Fruit fly (Drosophila melanogaster) whole organism, embryonic: ENCODE measurements around the gene CG1575.
A peak's percentile ranks its signal among the peaks of the same experiment; 100 is the strongest.

Experiments
- Aef1 ChIP-seq: fragments of 200-800 bp; sonication (Bioruptor generic); IDR thresholded peaks from 3 replicates; pipeline ENCODE4 v1.3.6; 2022; ENCODE audit warnings: missing biosample characterization, missing genetic modification characterization
- CG10959 ChIP-seq: fragments of 200-800 bp; sonication (Bioruptor generic); IDR thresholded peaks from 2 replicates; pipeline ENCODE4 v1.3.6; 2022; ENCODE audit warnings: missing biosample characterization, missing genetic modification characterization
- CG11560 ChIP-seq: fragments of 200-800 bp; sonication (Bioruptor generic); IDR thresholded peaks from 3 replicates; pipeline ENCODE4 v1.3.6; 2022; ENCODE audit warnings: missing biosample characterization, missing genetic modification characterization
- CG12299 ChIP-seq: fragments of 200-800 bp; sonication (Bioruptor generic); optimal IDR thresholded peaks from 2 replicates; lab custom pipeline; 2018; ENCODE audit warnings: missing biosample characterization, mild to moderate bottlenecking, missing genetic modification characterization
- CG15073 ChIP-seq: fragments of 200-800 bp; sonication (Bioruptor generic); optimal IDR thresholded peaks from 2 replicates; lab custom pipeline; 2016; ENCODE audit warnings: missing biosample characterization, missing genetic modification characterization
- CG15269 ChIP-seq: fragments of 200-800 bp; sonication (Bioruptor generic); optimal IDR thresholded peaks from 2 replicates; lab custom pipeline; 2018; ENCODE audit warnings: missing biosample characterization, mild to moderate bottlenecking, missing genetic modification characterization, moderate library complexity
- CG15514 ChIP-seq: fragments of 200-800 bp; sonication (Bioruptor generic); optimal IDR thresholded peaks from 3 replicates; lab custom pipeline; 2017; ENCODE audit warnings: missing biosample characterization, missing genetic modification characterization, mild to moderate bottlenecking, moderate library complexity, missing genetic modification reagents
- CG1647 ChIP-seq: fragments of 200-800 bp; sonication (Bioruptor generic); optimal IDR thresholded peaks from 3 replicates; lab custom pipeline; 2016; ENCODE audit warnings: missing biosample characterization, missing genetic modification characterization
- CG2199 ChIP-seq: fragments of 200-800 bp; sonication (Bioruptor generic); IDR thresholded peaks from 3 replicates; pipeline ENCODE4 v1.3.6; 2022; ENCODE audit warnings: missing biosample characterization, missing genetic modification characterization
- CG3726 ChIP-seq: fragments of 200-800 bp; sonication (Bioruptor generic); IDR thresholded peaks from 3 replicates; pipeline ENCODE4, ENCODE4 v1.3.6; 2022; ENCODE audit warnings: missing biosample characterization, missing genetic modification characterization
- CG7745 ChIP-seq: fragments of 200-800 bp; sonication (Bioruptor generic); optimal IDR thresholded peaks from 2 replicates; lab custom pipeline; 2018; ENCODE audit warnings: missing biosample characterization, mild to moderate bottlenecking, missing genetic modification characterization, moderate library complexity
- CG7963 ChIP-seq: fragments of 200-800 bp; sonication (Bioruptor generic); IDR thresholded peaks from 3 replicates; pipeline ENCODE4 v1.3.6; 2022; ENCODE audit warnings: missing biosample characterization, missing genetic modification characterization; ENCODE audit not compliant: partially characterized antibody
- CG8478 ChIP-seq: fragments of >200 bp; optimal IDR thresholded peaks from 2 replicates; lab custom pipeline; 2018
- CG8924 ChIP-seq: fragments of 200-800 bp; optimal IDR thresholded peaks from 3 replicates; lab custom pipeline; 2019; ENCODE audit warnings: missing biosample characterization, mild to moderate bottlenecking, missing genetic modification characterization, moderate library complexity
- Doc3 ChIP-seq: fragments of 200-800 bp; sonication (Bioruptor generic); IDR thresholded peaks from 3 replicates; pipeline ENCODE4 v1.3.6; 2022; ENCODE audit warnings: missing biosample characterization, missing genetic modification characterization; ENCODE audit not compliant: partially characterized antibody
- E2f1 ChIP-seq: fragments of 200-800 bp; sonication (Bioruptor generic); IDR thresholded peaks from 2 replicates; pipeline ENCODE4 v1.3.6; 2022; ENCODE audit warnings: missing biosample characterization, missing genetic modification characterization
- HHEX ChIP-seq: fragments of 200-800 bp; sonication (Bioruptor generic); optimal IDR thresholded peaks from 3 replicates; lab custom pipeline; 2017; ENCODE audit warnings: missing biosample characterization, mild to moderate bottlenecking, missing genetic modification characterization, missing genetic modification reagents
- Hand ChIP-seq: fragments of 200-800 bp; sonication (Bioruptor generic); optimal IDR thresholded peaks from 2 replicates; lab custom pipeline; 2017; ENCODE audit warnings: mild to moderate bottlenecking, missing biosample characterization, missing genetic modification reagents, missing genetic modification characterization
- HmgZ ChIP-seq: fragments of 200-800 bp; sonication (Bioruptor generic); optimal IDR thresholded peaks from 2 replicates; lab custom pipeline; 2018; ENCODE audit warnings: missing biosample characterization, mild to moderate bottlenecking, missing genetic modification characterization
- Hsf ChIP-seq: fragments of 200-800 bp; sonication (Bioruptor generic); optimal IDR thresholded peaks from 3 replicates; lab custom pipeline; 2016; ENCODE audit warnings: missing biosample characterization, missing genetic modification characterization
- Jarid2 ChIP-seq: fragments of 200-800 bp; sonication (Bioruptor generic); optimal IDR thresholded peaks from 3 replicates; lab custom pipeline; 2017; ENCODE audit warnings: mild to moderate bottlenecking, missing biosample characterization, missing genetic modification reagents, missing genetic modification characterization
- Side ChIP-seq: fragments of 200-800 bp; sonication (Bioruptor generic); optimal IDR thresholded peaks from 2 replicates; lab custom pipeline; 2016; ENCODE audit warnings: missing biosample characterization, missing genetic modification characterization
- Vsx1 ChIP-seq: fragments of 200-800 bp; sonication (Bioruptor generic); optimal IDR thresholded peaks from 2 replicates; lab custom pipeline; 2017; ENCODE audit warnings: missing biosample characterization, mild to moderate bottlenecking, missing genetic modification characterization, missing genetic modification reagents
- amos ChIP-seq: fragments of 200-800 bp; sonication (Bioruptor generic); IDR thresholded peaks from 2 replicates; pipeline ENCODE4 v1.3.6; 2022; ENCODE audit warnings: missing biosample characterization, missing genetic modification characterization; ENCODE audit not compliant: partially characterized antibody
- ash1 ChIP-seq: fragments of 200-800 bp; sonication (Bioruptor generic); optimal IDR thresholded peaks from 2 replicates; lab custom pipeline; 2018; ENCODE audit warnings: missing biosample characterization, mild to moderate bottlenecking, missing genetic modification characterization
- bowl ChIP-seq: fragments of 200-800 bp; sonication (Bioruptor generic); IDR thresholded peaks from 2 replicates; pipeline ENCODE4 v1.3.6; 2022; ENCODE audit warnings: missing biosample characterization, missing genetic modification characterization
- ci ChIP-seq: fragments of 200-800 bp; sonication (Bioruptor generic); IDR thresholded peaks from 3 replicates; pipeline ENCODE4 v1.3.6; 2022; ENCODE audit warnings: missing biosample characterization, missing genetic modification characterization
- croc ChIP-seq: fragments of 200-800 bp; sonication (Bioruptor generic); conservative IDR thresholded peaks from 3 replicates; pipeline ENCODE4 v1.3.6; 2022; ENCODE audit warnings: missing biosample characterization, missing genetic modification characterization
- crol ChIP-seq: fragments of 200-800 bp; sonication (Bioruptor generic); IDR thresholded peaks from 2 replicates; pipeline ENCODE4 v1.3.6; 2022; ENCODE audit warnings: missing biosample characterization, missing genetic modification characterization
- da ChIP-seq: fragments of 200-800 bp; sonication (Bioruptor generic); optimal IDR thresholded peaks from 2 replicates; lab custom pipeline; 2016; ENCODE audit warnings: missing biosample characterization, missing genetic modification characterization
- dan ChIP-seq: fragments of 200-800 bp; sonication (Bioruptor generic); IDR thresholded peaks from 2 replicates; pipeline ENCODE4 v1.3.6; 2022; ENCODE audit warnings: missing biosample characterization, missing genetic modification characterization
- eve ChIP-seq, 2 experiments: fragments of >200 bp; optimal IDR thresholded peaks; 2 replicates each; lab custom pipeline; 2017; ENCODE audit warnings: missing biosample characterization in 2 of 2, missing genetic modification characterization in 2 of 2
- exex ChIP-seq: fragments of 200-800 bp; sonication (Bioruptor generic); optimal IDR thresholded peaks from 4 replicates; lab custom pipeline; 2018; ENCODE audit warnings: missing biosample characterization, mild to moderate bottlenecking, missing genetic modification characterization, moderate library complexity
- fd96Cb ChIP-seq: fragments of 200-800 bp; sonication (Bioruptor generic); optimal IDR thresholded peaks from 2 replicates; lab custom pipeline; 2018; ENCODE audit warnings: missing biosample characterization, mild to moderate bottlenecking, missing genetic modification characterization, moderate library complexity
- her ChIP-seq: fragments of 200-800 bp; sonication (Bioruptor generic); optimal IDR thresholded peaks from 2 replicates; lab custom pipeline; 2016; ENCODE audit warnings: missing biosample characterization, missing genetic modification characterization
- jigr1 ChIP-seq: fragments of 200-800 bp; sonication (Bioruptor generic); IDR thresholded peaks from 3 replicates; pipeline ENCODE4 v1.3.6; 2022; ENCODE audit warnings: missing biosample characterization, missing genetic modification characterization
- kah ChIP-seq: fragments of 200-800 bp; sonication (Bioruptor generic); optimal IDR thresholded peaks from 2 replicates; lab custom pipeline; 2018; ENCODE audit warnings: missing biosample characterization, mild to moderate bottlenecking, missing genetic modification characterization
- maf-S ChIP-seq: fragments of 200-800 bp; sonication (Bioruptor generic); optimal IDR thresholded peaks from 2 replicates; lab custom pipeline; 2016; ENCODE audit warnings: missing biosample characterization, missing genetic modification characterization
- nerfin-1 ChIP-seq: fragments of 200-800 bp; sonication (Bioruptor generic); optimal IDR thresholded peaks from 3 replicates; lab custom pipeline; 2019; ENCODE audit warnings: missing biosample characterization, mild to moderate bottlenecking, missing genetic modification characterization, moderate library complexity
- nerfin-2 ChIP-seq: fragments of 200-800 bp; sonication (Bioruptor generic); IDR thresholded peaks from 2 replicates; pipeline ENCODE4 v1.3.6; 2022; ENCODE audit warnings: missing biosample characterization, missing genetic modification characterization; ENCODE audit not compliant: partially characterized antibody
- org-1 ChIP-seq: fragments of 200-800 bp; sonication (Bioruptor generic); optimal IDR thresholded peaks from 2 replicates; lab custom pipeline; 2017; ENCODE audit warnings: missing biosample characterization, missing genetic modification characterization
- pho ChIP-seq: fragments of 200-800 bp; sonication (Bioruptor generic); optimal IDR thresholded peaks from 2 replicates; lab custom pipeline; 2016; ENCODE audit warnings: missing biosample characterization, missing genetic modification characterization
- prd ChIP-seq, 3 experiments: fragments of >200 bp in 2 of 3; fragments of 200-800 bp in 1 of 3; sonication (Bioruptor generic) in 1 of 3; optimal IDR thresholded peaks in 2 of 3; IDR thresholded peaks in 1 of 3; 2 replicates in 2 of 3; 3 replicates in 1 of 3; pipeline versions ENCODE4 v1.3.6 to Lab custom; 2017 to 2022; ENCODE audit warnings: missing biosample characterization in 1 of 3, missing genetic modification characterization in 1 of 3
- slbo ChIP-seq: fragments of 200-800 bp; sonication (Bioruptor generic); IDR thresholded peaks from 2 replicates; pipeline ENCODE4 v1.3.6; 2022; ENCODE audit warnings: missing biosample characterization, missing genetic modification characterization
- so ChIP-seq: fragments of 200-800 bp; sonication (Bioruptor generic); IDR thresholded peaks from 3 replicates; pipeline ENCODE4 v1.3.6; 2022; ENCODE audit warnings: missing biosample characterization, missing genetic modification characterization
- sqz ChIP-seq: fragments of 200-800 bp; sonication (Bioruptor generic); optimal IDR thresholded peaks from 3 replicates; lab custom pipeline; 2018; ENCODE audit warnings: missing biosample characterization, mild to moderate bottlenecking, missing genetic modification characterization
- trem ChIP-seq: fragments of 200-800 bp; optimal IDR thresholded peaks from 3 replicates; lab custom pipeline; 2019; ENCODE audit warnings: missing biosample characterization, mild to moderate bottlenecking, missing genetic modification characterization, moderate library complexity
- tx ChIP-seq: fragments of 200-800 bp; sonication (Bioruptor generic); optimal IDR thresholded peaks from 2 replicates; lab custom pipeline; 2016; ENCODE audit warnings: missing biosample characterization, missing genetic modification characterization
- unc-4 ChIP-seq: fragments of 200-800 bp; sonication (Bioruptor generic); IDR thresholded peaks from 2 replicates; pipeline ENCODE4 v1.3.6; 2022; ENCODE audit warnings: missing biosample characterization, missing genetic modification characterization; ENCODE audit not compliant: partially characterized antibody

CG1575 gene

dm6 chrX:8131693-8132313, 15.0 kb downstream of the CG1575 start, which contains the start of gene CG10958 (continued):
- TF ChIP-seq fd96Cb (tag; lab: Kevin White, UChicago), result peak; percentile 28
- peak; percentile 14; the same call in 1 of the 3 replicates for TF ChIP-seq Doc3 (GFP tag; lab: Robert Waterston, UW)
- peak; percentile 1 for TF ChIP-seq nerfin-1 (tag; lab: Kevin White, UChicago)
- TF ChIP-seq Aef1 (GFP tag; lab: Robert Waterston, UW), result 0 out of 3 replicates have a peak, but pooled peaks have one; percentile 33
- no peak for TF ChIP-seq CG7745 (tag; lab: Kevin White, UChicago)
- no peak for TF ChIP-seq bowl (GFP tag; lab: Robert Waterston, UW)
- TF ChIP-seq CG12299 (tag; lab: Kevin White, UChicago), result peak; percentile 46
- peak; percentile 64 for TF ChIP-seq CG15269 (tag; lab: Kevin White, UChicago)
- TF ChIP-seq tx (GFP tag; lab: Kevin White, UChicago), result no peak
- TF ChIP-seq dan (GFP tag; lab: Robert Waterston, UW), result no peak
- no peak for TF ChIP-seq CG3726 (GFP tag; lab: Robert Waterston, UW)
- TF ChIP-seq E2f1 (GFP tag; lab: Robert Waterston, UW), result no peak
- peak; percentile 56 for TF ChIP-seq HHEX (GFP tag; lab: Kevin White, UChicago)
- no peak for TF ChIP-seq CG11560 (tag; lab: Robert Waterston, UW)
- no peak for TF ChIP-seq unc-4 (GFP tag; lab: Robert Waterston, UW)
- no peak for TF ChIP-seq CG7963 (GFP tag; lab: Robert Waterston, UW)
- TF ChIP-seq Vsx1 (GFP tag; lab: Kevin White, UChicago), result peak; percentile 10
- no peak for TF ChIP-seq kah (GFP tag; lab: Kevin White, UChicago)
- no peak for TF ChIP-seq croc (GFP tag; lab: Robert Waterston, UW)
- no peak for TF ChIP-seq CG15073 (GFP tag; lab: Kevin White, UChicago)
- no peak for TF ChIP-seq CG10959 (GFP tag; lab: Robert Waterston, UW)
- TF ChIP-seq jigr1 (GFP tag; lab: Robert Waterston, UW), result no peak
- TF ChIP-seq CG15514 (GFP tag; lab: Kevin White, UChicago), result peak; percentile 85
- TF ChIP-seq eve (GFP tag; optimal IDR thresholded peaks at IDR 0.05; lab: Kevin White, UChicago), result no peak
- TF ChIP-seq maf-S (GFP tag; lab: Kevin White, UChicago), result peak; percentile 4
- peak; percentile 57 for TF ChIP-seq trem (tag; lab: Kevin White, UChicago)
- no peak for TF ChIP-seq crol (GFP tag; lab: Robert Waterston, UW)
- TF ChIP-seq org-1 (GFP tag; lab: Kevin White, UChicago), result no peak
- TF ChIP-seq CG8478, result no peak
- TF ChIP-seq CG1647 (GFP tag; lab: Kevin White, UChicago), result no peak
- TF ChIP-seq HmgZ (tag; lab: Kevin White, UChicago), result peak; percentile 39
- peak; percentile 30 for TF ChIP-seq exex (tag; lab: Kevin White, UChicago)
- TF ChIP-seq slbo (GFP tag; lab: Robert Waterston, UW), result peak; percentile 79
- TF ChIP-seq pho (GFP tag; lab: Kevin White, UChicago), result peak; percentile 49
- TF ChIP-seq amos (GFP tag; lab: Robert Waterston, UW), result no peak
- TF ChIP-seq Hsf (GFP tag; lab: Kevin White, UChicago), result peak; percentile 47
- no peak for TF ChIP-seq her (GFP tag; lab: Kevin White, UChicago)
- TF ChIP-seq nerfin-2 (GFP tag; lab: Robert Waterston, UW), result no peak
- no peak for TF ChIP-seq CG2199 (GFP tag; lab: Robert Waterston, UW)
- TF ChIP-seq Side (GFP tag; lab: Kevin White, UChicago), result no peak
- TF ChIP-seq so (GFP tag; lab: Robert Waterston, UW), result peak; percentile 53; the same call in 1 of the 3 replicates
- TF ChIP-seq Jarid2 (GFP tag; lab: Kevin White, UChicago), result no peak
- no peak for TF ChIP-seq ash1 (GFP tag; lab: Kevin White, UChicago)
- no peak for TF ChIP-seq prd (optimal IDR thresholded peaks at IDR 0.05; lab: Kevin White, UChicago)
- TF ChIP-seq prd (GFP tag; IDR thresholded peaks at IDR 0.05; lab: Robert Waterston, UW), result peak; percentile 73
- TF ChIP-seq ci (GFP tag; lab: Robert Waterston, UW), result 0 out of 3 replicates have a peak, but pooled peaks have one; percentile 37
- no peak for TF ChIP-seq Hand
- TF ChIP-seq da, result no peak
- TF ChIP-seq CG8924 (tag; lab: Kevin White, UChicago), result peak; percentile 51
- TF ChIP-seq sqz (GFP tag; lab: Kevin White, UChicago), result no peak
